Fruit fly (Drosophila melanogaster): ENCODE data around the gene CG10211.

DNA sequence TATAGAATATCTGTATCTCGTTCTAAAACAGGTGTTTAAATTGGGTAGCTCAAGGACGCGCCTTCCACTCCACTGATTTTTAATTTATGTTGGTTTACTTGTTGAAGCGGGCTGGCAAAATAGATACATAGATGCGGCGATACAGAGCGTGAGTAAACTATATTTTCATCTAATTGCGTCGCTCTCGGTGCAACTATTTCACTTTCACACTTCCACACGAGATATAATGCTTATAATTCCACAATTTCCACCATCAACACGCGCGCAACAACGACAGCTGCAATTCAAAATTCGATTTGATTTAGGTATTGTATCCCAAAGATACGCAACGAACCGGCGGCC lies 33.3 kb upstream of the CG10211 start:
- TF ChIP-seq fd85E (GFP tag; optimal IDR thresholded peaks at IDR 0.05) (no peak), CG11902 (GFP tag; optimal IDR thresholded peaks at IDR 0.05) (no peak), Blimp-1 (GFP tag; optimal IDR thresholded peaks at IDR 0.05) (no peak), CG3919 (GFP tag; optimal IDR thresholded peaks at IDR 0.05) (no peak), topi (GFP tag; optimal IDR thresholded peaks at IDR 0.05) (no peak), Eip78C (GFP tag) (peak; percentile 60), CG6854 (GFP tag; optimal IDR thresholded peaks at IDR 0.05) (no peak), dac (GFP tag; optimal IDR thresholded peaks at IDR 0.05) (no peak), CG16779 (tag; optimal IDR thresholded peaks at IDR 0.05) (no peak), acj6 (GFP tag; optimal IDR thresholded peaks at IDR 0.05) (no peak), cyc (GFP tag; optimal IDR thresholded peaks at IDR 0.05) (no peak), CG9139 (GFP tag; optimal IDR thresholded peaks at IDR 0.05) (no peak)

All from whole organism, prepupa.